Worm (Caenorhabditis elegans) whole organism, late embryonic: Measurements from ENCODE around the gene C55B6.7.
A peak's percentile ranks its signal among the peaks of the same experiment; 100 is the strongest.

ENCODE experiments used
- C08G9.2 ChIP-seq: sonication (generic microtip); optimal IDR thresholded peaks from 2 replicates; lab custom pipeline; 2016; ENCODE audit warnings: mild to moderate bottlenecking, missing genetic modification characterization, moderate library complexity, missing compliant biosample characterization
- C38D4.7 ChIP-seq: fragments of 200-800 bp; sonication (Bioruptor generic); optimal IDR thresholded peaks from 2 replicates; lab custom pipeline; 2018; ENCODE audit warnings: mild to moderate bottlenecking, missing genetic modification characterization, moderate library complexity, missing compliant biosample characterization
- F13H6.1 ChIP-seq: sonication (generic microtip); optimal IDR thresholded peaks from 2 replicates; lab custom pipeline; 2016; ENCODE audit warnings: missing genetic modification characterization, missing compliant biosample characterization
- K09A11.1 ChIP-seq: sonication (generic microtip); optimal IDR thresholded peaks from 2 replicates; lab custom pipeline; 2017; ENCODE audit warnings: antibody characterized with exemption, mild to moderate bottlenecking, missing genetic modification characterization, missing compliant biosample characterization; ENCODE audit not compliant: insufficient read depth
- T23F11.4 ChIP-seq: fragments of 200-800 bp; sonication (Bioruptor generic); optimal IDR thresholded peaks from 2 replicates; lab custom pipeline; 2018; ENCODE audit warnings: mild to moderate bottlenecking, missing genetic modification characterization, missing compliant biosample characterization
- Y22D7AL.16 ChIP-seq: sonication (generic microtip); optimal IDR thresholded peaks from 2 replicates; lab custom pipeline; 2016; ENCODE audit warnings: missing genetic modification characterization, missing compliant biosample characterization
- ahr-1 ChIP-seq: sonication (generic microtip); optimal IDR thresholded peaks from 2 replicates; lab custom pipeline; 2016; ENCODE audit warnings: missing genetic modification characterization, missing compliant biosample characterization
- ama-1 ChIP-seq: fragments of 150-350 bp; optimal IDR thresholded peaks from 2 replicates; lab custom pipeline; 2014
- ceh-14 ChIP-seq: sonication (generic microtip); optimal IDR thresholded peaks from 2 replicates; lab custom pipeline; 2016; ENCODE audit warnings: missing genotype, missing genetic modification characterization, missing compliant biosample characterization
- ceh-18 ChIP-seq: sonication (generic microtip); optimal IDR thresholded peaks from 2 replicates; lab custom pipeline; 2016; ENCODE audit warnings: missing genetic modification characterization, missing compliant biosample characterization
- ceh-19 ChIP-seq: fragments of 200-800 bp; sonication (Bioruptor generic); optimal IDR thresholded peaks from 2 replicates; lab custom pipeline; 2018; ENCODE audit warnings: mild to moderate bottlenecking, missing genetic modification characterization, missing compliant biosample characterization
- ceh-2 ChIP-seq: sonication (generic microtip); optimal IDR thresholded peaks from 2 replicates; lab custom pipeline; 2016; ENCODE audit warnings: missing genotype, missing genetic modification characterization, missing compliant biosample characterization
- ceh-22 ChIP-seq: sonication (generic microtip); optimal IDR thresholded peaks from 2 replicates; lab custom pipeline; 2017; ENCODE audit warnings: missing biosample characterization, missing genetic modification characterization
- ceh-24 ChIP-seq: sonication (generic microtip); optimal IDR thresholded peaks from 2 replicates; lab custom pipeline; 2016; ENCODE audit warnings: mild to moderate bottlenecking, missing genetic modification characterization, missing compliant biosample characterization
- ceh-30 ChIP-seq: fragments of 150-350 bp; optimal IDR thresholded peaks from 2 replicates; lab custom pipeline; 2014; ENCODE audit warnings: missing biosample characterization, missing genetic modification characterization
- ceh-31 ChIP-seq: sonication (generic microtip); optimal IDR thresholded peaks from 2 replicates; lab custom pipeline; 2016; ENCODE audit warnings: missing genetic modification characterization, missing compliant biosample characterization
- ceh-34 ChIP-seq: sonication (generic microtip); optimal IDR thresholded peaks from 2 replicates; lab custom pipeline; 2016; ENCODE audit warnings: mild to moderate bottlenecking, missing genetic modification characterization, missing compliant biosample characterization
- ceh-45 ChIP-seq: fragments of 200-800 bp; sonication (Bioruptor generic); IDR thresholded peaks from 2 replicates; pipeline ENCODE4 v1.3.6; 2022; ENCODE audit warnings: missing genetic modification reagents, missing genetic modification characterization, missing compliant biosample characterization
- ceh-48 ChIP-seq: sonication (generic microtip); optimal IDR thresholded peaks from 2 replicates; lab custom pipeline; 2016; ENCODE audit warnings: missing genetic modification characterization, inconsistent platforms, missing compliant biosample characterization
- ceh-6 ChIP-seq: fragments of 200-800 bp; sonication (Bioruptor generic); optimal IDR thresholded peaks from 2 replicates; lab custom pipeline; 2018; ENCODE audit warnings: mild to moderate bottlenecking, missing genetic modification characterization, missing compliant biosample characterization
- ceh-9 ChIP-seq: sonication (generic microtip); optimal IDR thresholded peaks from 2 replicates; lab custom pipeline; 2016; ENCODE audit warnings: mild to moderate bottlenecking, missing genetic modification characterization, inconsistent platforms, missing compliant biosample characterization
- che-1 ChIP-seq: sonication (generic microtip); optimal IDR thresholded peaks from 2 replicates; lab custom pipeline; 2016; ENCODE audit warnings: mild to moderate bottlenecking, missing genetic modification characterization, missing compliant biosample characterization
- dmd-4 ChIP-seq: sonication (generic microtip); optimal IDR thresholded peaks from 2 replicates; lab custom pipeline; 2016; ENCODE audit warnings: borderline replicate concordance, missing genetic modification characterization, missing compliant biosample characterization
- dve-1 ChIP-seq: sonication (generic microtip); optimal IDR thresholded peaks from 2 replicates; lab custom pipeline; 2017; ENCODE audit warnings: antibody characterized with exemption, mild to moderate bottlenecking, missing genetic modification characterization, missing compliant biosample characterization
- elt-2 ChIP-seq: sonication (generic microtip); optimal IDR thresholded peaks from 2 replicates; lab custom pipeline; 2016; ENCODE audit warnings: missing genetic modification reagents, missing genetic modification characterization, missing compliant biosample characterization
- elt-4 ChIP-seq: sonication (generic microtip); optimal IDR thresholded peaks from 2 replicates; lab custom pipeline; 2016; ENCODE audit warnings: missing genetic modification characterization, missing compliant biosample characterization
- eyg-1 ChIP-seq: sonication (generic microtip); optimal IDR thresholded peaks from 2 replicates; lab custom pipeline; 2016; ENCODE audit warnings: missing genotype, missing genetic modification characterization, missing compliant biosample characterization
- fkh-10 ChIP-seq: fragments of 150-350 bp; optimal IDR thresholded peaks from 2 replicates; lab custom pipeline; 2014; ENCODE audit warnings: missing biosample characterization, missing genetic modification reagents, missing genetic modification characterization
- gmeb-2 ChIP-seq: sonication (generic microtip); optimal IDR thresholded peaks from 2 replicates; lab custom pipeline; 2016; ENCODE audit warnings: missing genetic modification characterization, inconsistent platforms, missing compliant biosample characterization
- hlh-13 ChIP-seq: fragments of 200-800 bp; sonication (Bioruptor generic); optimal IDR thresholded peaks from 2 replicates; lab custom pipeline; 2018; ENCODE audit warnings: mild to moderate bottlenecking, missing genetic modification characterization, missing compliant biosample characterization
- hlh-30 ChIP-seq: sonication (generic microtip); optimal IDR thresholded peaks from 2 replicates; lab custom pipeline; 2017; ENCODE audit warnings: antibody characterized with exemption, missing genetic modification characterization, missing compliant biosample characterization; ENCODE audit not compliant: insufficient read depth
- hlh-6 ChIP-seq: sonication (generic microtip); optimal IDR thresholded peaks from 2 replicates; lab custom pipeline; 2016; ENCODE audit warnings: missing genotype, missing genetic modification characterization, missing compliant biosample characterization
- hlh-8 ChIP-seq: sonication (generic microtip); optimal IDR thresholded peaks from 2 replicates; lab custom pipeline; 2016; ENCODE audit warnings: missing genotype, missing genetic modification characterization, missing compliant biosample characterization
- lim-6 ChIP-seq: sonication (generic microtip); optimal IDR thresholded peaks from 2 replicates; lab custom pipeline; 2016; ENCODE audit warnings: missing genetic modification characterization, missing compliant biosample characterization
- lin-11 ChIP-seq: fragments of 200-800 bp; sonication (Bioruptor generic); optimal IDR thresholded peaks from 2 replicates; lab custom pipeline; 2018; ENCODE audit warnings: mild to moderate bottlenecking, missing genetic modification characterization, missing compliant biosample characterization
- madf-2 ChIP-seq: sonication (generic microtip); optimal IDR thresholded peaks from 2 replicates; lab custom pipeline; 2017; ENCODE audit warnings: missing genetic modification characterization, missing compliant biosample characterization
- nfya-1 ChIP-seq: sonication (generic microtip); optimal IDR thresholded peaks from 2 replicates; lab custom pipeline; 2017; ENCODE audit warnings: missing genetic modification characterization, mild to moderate bottlenecking, missing compliant biosample characterization, antibody characterized with exemption, moderate library complexity
- nhr-11 ChIP-seq: fragments of 150-350 bp; optimal IDR thresholded peaks from 2 replicates; lab custom pipeline; 2014; ENCODE audit warnings: missing biosample characterization, missing genetic modification characterization
- nhr-232 ChIP-seq: sonication (generic microtip); optimal IDR thresholded peaks from 2 replicates; lab custom pipeline; 2016; ENCODE audit warnings: missing genetic modification characterization, missing compliant biosample characterization
- pat-9 ChIP-seq: fragments of 200-800 bp; sonication (Bioruptor generic); optimal IDR thresholded peaks from 2 replicates; lab custom pipeline; 2018; ENCODE audit warnings: mild to moderate bottlenecking, missing genetic modification characterization, moderate library complexity, missing compliant biosample characterization
- pax-1 ChIP-seq: fragments of 150-350 bp; optimal IDR thresholded peaks from 2 replicates; lab custom pipeline; 2014; ENCODE audit warnings: missing biosample characterization, missing genetic modification characterization
- pha-2 ChIP-seq: sonication (generic microtip); optimal IDR thresholded peaks from 2 replicates; lab custom pipeline; 2017; ENCODE audit warnings: mild to moderate bottlenecking, missing genetic modification characterization, missing compliant biosample characterization
- pha-4 ChIP-seq: fragments of 150-350 bp; optimal IDR thresholded peaks from 2 replicates; lab custom pipeline; 2018; ENCODE audit warnings: missing biosample characterization, missing genetic modification reagents, missing genetic modification characterization
- pros-1 ChIP-seq: fragments of 150-350 bp; optimal IDR thresholded peaks from 2 replicates; lab custom pipeline; 2014; ENCODE audit warnings: missing biosample characterization, missing genetic modification reagents, missing genetic modification characterization
- ref-2 ChIP-seq: sonication (generic microtip); optimal IDR thresholded peaks from 2 replicates; lab custom pipeline; 2016; ENCODE audit warnings: missing genetic modification characterization, missing compliant biosample characterization
- rnt-1 ChIP-seq: sonication (generic microtip); optimal IDR thresholded peaks from 2 replicates; lab custom pipeline; 2016; ENCODE audit warnings: missing genetic modification characterization, missing compliant biosample characterization
- sdc-2 ChIP-seq: sonication (generic microtip); optimal IDR thresholded peaks from 2 replicates; lab custom pipeline; 2016; ENCODE audit warnings: missing genotype, missing genetic modification characterization, missing compliant biosample characterization
- sox-2 ChIP-seq: fragments of 200-800 bp; sonication (Bioruptor generic); IDR thresholded peaks from 2 replicates; pipeline ENCODE4 v1.3.6; 2022; ENCODE audit warnings: missing genetic modification reagents, missing genetic modification characterization, missing compliant biosample characterization
- sox-4 ChIP-seq: sonication (generic microtip); optimal IDR thresholded peaks from 2 replicates; lab custom pipeline; 2017; ENCODE audit warnings: mild to moderate bottlenecking, missing genetic modification characterization, inconsistent platforms, missing compliant biosample characterization
- syd-9 ChIP-seq: sonication (generic microtip); optimal IDR thresholded peaks from 2 replicates; lab custom pipeline; 2016; ENCODE audit warnings: mild to moderate bottlenecking, missing genetic modification characterization, moderate library complexity, missing compliant biosample characterization
- tbx-2 ChIP-seq: sonication (generic microtip); optimal IDR thresholded peaks from 2 replicates; lab custom pipeline; 2016; ENCODE audit warnings: missing genetic modification characterization, missing compliant biosample characterization
- ttx-3 ChIP-seq: sonication (generic microtip); optimal IDR thresholded peaks from 2 replicates; lab custom pipeline; 2016; ENCODE audit warnings: missing genetic modification reagents, missing genetic modification characterization, missing compliant biosample characterization
- unc-3 ChIP-seq, 2 experiments: fragments of 200-800 bp in 1 of 2; sonication (Bioruptor generic) in 1 of 2; sonication (generic microtip) in 1 of 2; conservative IDR thresholded peaks in 1 of 2; optimal IDR thresholded peaks in 1 of 2; 2 replicates each; pipeline versions ENCODE4 v1.3.6 to Lab custom; 2016 to 2022; ENCODE audit warnings: missing compliant biosample characterization in 2 of 2, missing genetic modification characterization in 2 of 2, missing genetic modification reagents in 1 of 2
- ztf-16 ChIP-seq: sonication (generic microtip); optimal IDR thresholded peaks from 2 replicates; lab custom pipeline; 2017; ENCODE audit warnings: missing genetic modification characterization, missing compliant biosample characterization

The C55B6.7 gene

DNA sequence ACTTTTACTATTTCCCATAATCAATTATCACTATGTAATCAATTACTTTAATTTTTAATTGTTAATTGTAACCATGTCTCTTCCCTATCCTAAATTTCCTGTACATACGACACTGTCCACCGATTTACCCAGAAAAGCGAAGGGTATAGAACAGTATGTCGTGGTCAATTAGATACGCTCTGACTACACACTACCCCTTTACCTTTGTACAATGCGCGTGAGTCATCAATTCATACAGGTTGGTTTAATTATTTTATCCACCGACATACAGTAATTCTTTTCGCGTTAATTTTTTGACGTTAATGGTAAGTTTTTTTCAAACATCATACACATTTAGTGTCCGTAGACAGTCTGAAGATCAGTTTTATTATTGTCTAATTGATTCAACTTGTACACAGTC lies 10.2 kb downstream of the C55B6.7 start (continued):
- TF ChIP-seq F13H6.1 (tag; lab: Kevin White, UChicago) (no peak), ceh-24 (tag; lab: Kevin White, UChicago) (no peak), hlh-30 (tag; lab: Kevin White, UChicago) (no peak), sox-4 (tag; lab: Kevin White, UChicago) (no peak), unc-3 (GFP tag; conservative IDR thresholded peaks at IDR 0.05; lab: Robert Waterston, UW) (no peak), unc-3 (tag; optimal IDR thresholded peaks at IDR 0.05; lab: Kevin White, UChicago) (no peak), hlh-8 (tag; lab: Kevin White, UChicago) (no peak), pax-1 (tag; lab: Kevin White, UChicago) (no peak), ceh-31 (peak; percentile 68), ahr-1 (tag; lab: Kevin White, UChicago) (no peak), lin-11 (tag; lab: Kevin White, UChicago) (no peak), ceh-48 (tag; lab: Kevin White, UChicago) (no peak), pat-9 (tag; lab: Kevin White, UChicago) (no peak), dmd-4 (tag; lab: Kevin White, UChicago) (no peak), eyg-1 (tag; lab: Kevin White, UChicago) (no peak), elt-2 (peak; percentile 32), pha-2 (tag; lab: Kevin White, UChicago) (no peak), dve-1 (tag; lab: Kevin White, UChicago) (peak; percentile 30), K09A11.1 (tag; lab: Kevin White, UChicago) (no peak), hlh-13 (GFP tag; lab: Kevin White, UChicago) (no peak), ceh-30 (tag; lab: Kevin White, UChicago) (no peak), ceh-6 (GFP tag; lab: Kevin White, UChicago) (no peak), fkh-10 (GFP tag; lab: Kevin White, UChicago) (no peak), pros-1 (tag; lab: Kevin White, UChicago) (no peak), ama-1 (lab: Kevin White, UChicago) (no peak), C08G9.2 (tag; lab: Kevin White, UChicago) (no peak), gmeb-2 (no peak), ceh-2 (tag; lab: Kevin White, UChicago) (no peak), ceh-19 (GFP tag; lab: Kevin White, UChicago) (no peak), ceh-45 (GFP tag; lab: Robert Waterston, UW) (no peak), nhr-11 (tag; lab: Kevin White, UChicago) (no peak), nhr-232 (tag; lab: Kevin White, UChicago) (no peak), elt-4 (tag; lab: Kevin White, UChicago) (no peak), sox-2 (GFP tag; lab: Robert Waterston, UW) (no peak), ceh-14 (no peak), nfya-1 (tag; lab: Kevin White, UChicago) (peak; percentile 26), madf-2 (tag; lab: Kevin White, UChicago) (no peak), Y22D7AL.16 (tag; lab: Kevin White, UChicago) (no peak), syd-9 (tag; lab: Kevin White, UChicago) (no peak), che-1 (tag; lab: Kevin White, UChicago) (no peak), ttx-3 (no peak), sdc-2 (tag; lab: Kevin White, UChicago) (peak; percentile 98), ceh-34 (tag; lab: Kevin White, UChicago) (peak; percentile 6), ceh-9 (no peak), ref-2 (tag; lab: Kevin White, UChicago) (no peak), lim-6 (tag; lab: Kevin White, UChicago) (no peak), C38D4.7 (GFP tag; lab: Kevin White, UChicago) (no peak), ceh-18 (tag; lab: Kevin White, UChicago) (peak; percentile 8), hlh-6 (tag; lab: Kevin White, UChicago) (no peak), tbx-2 (tag; lab: Kevin White, UChicago) (no peak), rnt-1 (no peak), pha-4 (tag; lab: Kevin White, UChicago) (no peak), ceh-22 (tag; lab: Kevin White, UChicago) (no peak), T23F11.4 (GFP tag; lab: Kevin White, UChicago) (no peak), ztf-16 (tag; lab: Kevin White, UChicago) (no peak)
